Worm (Caenorhabditis elegans): ENCODE data around the gene chil-2.

Gene chil-2

ce11 chrII:9874508-9875229, at the start of gene chil-2, which contains the start of gene ctsa-3.2:
Gene chil-2, minus strand, starts transcription at chrII:9874608.
Gene ctsa-3.2, plus strand, starts transcription at chrII:9875179.
- TF ChIP-seq him-1 (tag; optimal IDR thresholded peaks at IDR 0.05) (no peak), dao-5 (tag; optimal IDR thresholded peaks at IDR 0.05) (no peak), W03F9.2 (tag; optimal IDR thresholded peaks at IDR 0.05) (no peak)

ce11 chrII:9921622-9922269, 47.3 kb upstream of the chil-2 start, which contains the start of gene C05C10.2:
Gene C05C10.2, plus strand, starts transcription at chrII:9922219.
- TF ChIP-seq W03F9.2 (tag; optimal IDR thresholded peaks at IDR 0.05) (no peak), dao-5 (tag; optimal IDR thresholded peaks at IDR 0.05) (no peak), him-1 (tag; optimal IDR thresholded peaks at IDR 0.05) (no peak)

ce11 chrII:9920468-9920867, 46.1 kb upstream of the chil-2 start, which contains the start of gene pho-10:
Gene pho-10, minus strand, starts transcription at chrII:9920568.
- TF ChIP-seq W03F9.2 (tag; optimal IDR thresholded peaks at IDR 0.05), result no peak
- no peak for TF ChIP-seq him-1 (tag; optimal IDR thresholded peaks at IDR 0.05)
- no peak for TF ChIP-seq dao-5 (tag; optimal IDR thresholded peaks at IDR 0.05)

- TF ChIP-seq dao-5 (tag; optimal IDR thresholded peaks at IDR 0.05) (no peak), W03F9.2 (tag; optimal IDR thresholded peaks at IDR 0.05) (no peak), him-1 (tag; optimal IDR thresholded peaks at IDR 0.05) (no peak)
These were observed 43.5 kb upstream of the chil-2 start, which contains the start of gene C05C10.8 for ce11 chrII:9917904-9918303. Gene C05C10.8, minus strand, starts transcription at chrII:9918004.

- TF ChIP-seq him-1 (tag; optimal IDR thresholded peaks at IDR 0.05) (no peak), W03F9.2 (tag; optimal IDR thresholded peaks at IDR 0.05) (no peak), dao-5 (tag; optimal IDR thresholded peaks at IDR 0.05) (no peak)
These were observed 41.8 kb upstream of the chil-2 start, which contains the start of gene F26C11.4 for ce11 chrII:9916177-9916576. Gene F26C11.4, minus strand, starts transcription at chrII:9916277.

- no peak for TF ChIP-seq W03F9.2 (tag; optimal IDR thresholded peaks at IDR 0.05)
- no peak for TF ChIP-seq dao-5 (tag; optimal IDR thresholded peaks at IDR 0.05)
- no peak for TF ChIP-seq him-1 (tag; optimal IDR thresholded peaks at IDR 0.05)
These were observed 40.6 kb upstream of the chil-2 start, which contains the start of gene F26C11.3 for ce11 chrII:9914999-9915398. Gene F26C11.3, minus strand, starts transcription at chrII:9915099.

- TF ChIP-seq dao-5 (tag; optimal IDR thresholded peaks at IDR 0.05) (no peak), W03F9.2 (tag; optimal IDR thresholded peaks at IDR 0.05) (no peak), him-1 (tag; optimal IDR thresholded peaks at IDR 0.05) (no peak)
These were observed 30.1 kb upstream of the chil-2 start for ce11 chrII:9904459-9904858.

ce11 chrII:9900276-9900675, 25.9 kb upstream of the chil-2 start, which contains the start of gene unc-4:
Gene unc-4, minus strand, starts transcription at chrII:9900376.
- TF ChIP-seq him-1 (tag; optimal IDR thresholded peaks at IDR 0.05) (no peak), W03F9.2 (tag; optimal IDR thresholded peaks at IDR 0.05) (no peak), dao-5 (tag; optimal IDR thresholded peaks at IDR 0.05) (no peak)

- TF ChIP-seq W03F9.2 (tag; optimal IDR thresholded peaks at IDR 0.05) (no peak), him-1 (tag; optimal IDR thresholded peaks at IDR 0.05) (no peak), dao-5 (tag; optimal IDR thresholded peaks at IDR 0.05) (no peak)
These were observed 24.3 kb upstream of the chil-2 start for ce11 chrII:9898744-9899143.

- TF ChIP-seq W03F9.2 (tag; optimal IDR thresholded peaks at IDR 0.05) (no peak), him-1 (tag; optimal IDR thresholded peaks at IDR 0.05) (no peak), dao-5 (tag; optimal IDR thresholded peaks at IDR 0.05) (no peak)
These were observed 20.8 kb upstream of the chil-2 start for ce11 chrII:9895173-9895572.

ce11 chrII:9894435-9894834, 20.0 kb upstream of the chil-2 start, which contains the start of gene F26C11.1:
Gene F26C11.1, plus strand, starts transcription at chrII:9894735.
- TF ChIP-seq dao-5 (tag; optimal IDR thresholded peaks at IDR 0.05), result no peak
- no peak for TF ChIP-seq W03F9.2 (tag; optimal IDR thresholded peaks at IDR 0.05)
- TF ChIP-seq him-1 (tag; optimal IDR thresholded peaks at IDR 0.05), result no peak

ce11 chrII:9892409-9892808, 18.0 kb upstream of the chil-2 start, which contains the start of gene C08H9.16:
Gene C08H9.16, plus strand, starts transcription at chrII:9892778.
- TF ChIP-seq W03F9.2 (tag; optimal IDR thresholded peaks at IDR 0.05) (peak; percentile 74), him-1 (tag; optimal IDR thresholded peaks at IDR 0.05) (no peak)

- no peak for TF ChIP-seq him-1 (tag; optimal IDR thresholded peaks at IDR 0.05)
- TF ChIP-seq dao-5 (tag; optimal IDR thresholded peaks at IDR 0.05), result no peak
- TF ChIP-seq W03F9.2 (tag; optimal IDR thresholded peaks at IDR 0.05), result no peak
These were observed 17.4 kb upstream of the chil-2 start for ce11 chrII:9891823-9892222.

All from whole organism, L4/young adult.